Worm (Caenorhabditis elegans) whole organism, mixed stage, embryonic: ENCODE data around the gene vha-6.

Experiments
- ceh-39 ChIP-seq: fragments of 150-350 bp; optimal IDR thresholded peaks from 2 replicates; lab custom pipeline; 2014; ENCODE audit warnings: missing biosample characterization, missing genetic modification characterization
- pha-4 ChIP-seq: fragments of 150-350 bp; optimal IDR thresholded peaks from 2 replicates; lab custom pipeline; 2018; ENCODE audit warnings: missing biosample characterization, missing genetic modification reagents, missing genetic modification characterization
- snpc-4 ChIP-seq: fragments of 150-350 bp; optimal IDR thresholded peaks from 2 replicates; lab custom pipeline; 2014; ENCODE audit warnings: missing biosample characterization, missing genetic modification characterization
- ztf-11 ChIP-seq: fragments of 150-350 bp; optimal IDR thresholded peaks from 2 replicates; lab custom pipeline; 2014; ENCODE audit warnings: missing biosample characterization, missing genetic modification characterization

- no peak for TF ChIP-seq ztf-11 (tag; lab: Kevin White, UChicago)
- no peak for TF ChIP-seq ceh-39 (tag; lab: Kevin White, UChicago)
- TF ChIP-seq snpc-4 (tag; lab: Kevin White, UChicago), result no peak
- peak; percentile 72 for TF ChIP-seq pha-4 (tag; lab: Kevin White, UChicago)
Observed at ce11 chrII:11393787-11394186, 44.5 kb downstream of the vha-6 start.
